Worm (Caenorhabditis elegans) whole organism, midembryonic: Measurements from ENCODE around the gene ges-1.

ENCODE experiments used
- T22C8.4 ChIP-seq: fragments of 200-800 bp; sonication (Bioruptor generic); IDR thresholded peaks from 2 replicates; pipeline ENCODE4 v1.3.6; 2022; ENCODE audit warnings: missing genetic modification characterization, missing compliant biosample characterization
- cog-1 ChIP-seq: sonication (generic microtip); optimal IDR thresholded peaks from 2 replicates; lab custom pipeline; 2016; ENCODE audit warnings: missing genetic modification characterization, missing compliant biosample characterization
- flt-1 ChIP-seq: fragments of 200-800 bp; sonication (Bioruptor generic); IDR thresholded peaks from 2 replicates; pipeline ENCODE4 v1.3.6; 2022; ENCODE audit warnings: missing genetic modification characterization, missing compliant biosample characterization
- klf-2 ChIP-seq: fragments of 200-800 bp; sonication (Bioruptor generic); conservative IDR thresholded peaks from 2 replicates; pipeline ENCODE4 v1.3.6; 2022; ENCODE audit warnings: missing genetic modification reagents, missing genetic modification characterization, missing compliant biosample characterization
- ref-1 ChIP-seq: fragments of 200-800 bp; sonication (Bioruptor generic); conservative IDR thresholded peaks from 2 replicates; pipeline ENCODE4 v1.3.6; 2022; ENCODE audit warnings: missing genetic modification reagents, missing genetic modification characterization, missing compliant biosample characterization
- tab-1 ChIP-seq: fragments of 200-800 bp; sonication (Bioruptor generic); IDR thresholded peaks from 2 replicates; pipeline ENCODE4 v1.3.6; 2022; ENCODE audit warnings: missing genetic modification characterization, missing compliant biosample characterization
- ztf-23 ChIP-seq: fragments of 200-800 bp; sonication (Bioruptor generic); IDR thresholded peaks from 2 replicates; pipeline ENCODE4 v1.3.6; 2022; ENCODE audit warnings: missing genetic modification reagents, missing genetic modification characterization, missing compliant biosample characterization
- ztf-29 ChIP-seq: fragments of 200-800 bp; sonication (Bioruptor generic); IDR thresholded peaks from 2 replicates; pipeline ENCODE4 v1.3.6; 2022; ENCODE audit warnings: missing genetic modification reagents, missing genetic modification characterization, missing compliant biosample characterization

DNA sequence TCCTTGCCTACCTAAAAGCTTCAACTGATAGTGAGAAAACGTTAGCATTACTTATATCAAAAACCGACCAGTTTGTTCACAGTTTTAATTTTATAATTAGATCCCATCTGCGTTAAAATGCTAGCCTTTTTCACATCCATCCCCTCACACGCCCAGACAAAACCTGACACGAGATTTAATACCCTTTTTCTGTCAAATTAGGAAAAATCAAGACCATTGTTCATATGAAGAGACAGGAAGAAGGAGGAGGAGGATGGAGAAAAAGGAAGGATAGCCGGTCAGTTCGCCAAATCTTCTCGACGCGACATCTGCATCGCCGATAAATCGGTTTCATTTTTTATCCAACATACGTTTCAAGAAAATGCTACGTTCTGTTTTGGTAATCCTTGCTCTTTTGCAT lies 15.8 kb upstream of the ges-1 start, which contains the start of gene cnc-3:
- TF ChIP-seq ref-1 (GFP tag; lab: Robert Waterston, UW) (no peak), cog-1 (no peak), flt-1 (no peak), ztf-23 (no peak), klf-2 (GFP tag; lab: Robert Waterston, UW) (no peak), ztf-29 (GFP tag; lab: Robert Waterston, UW) (no peak), tab-1 (GFP tag; lab: Robert Waterston, UW) (no peak), T22C8.4 (GFP tag; lab: Robert Waterston, UW) (no peak)
